Fruit fly (Drosophila melanogaster): ENCODE data around the gene CG16727.

CG16727 gene

dm6 chr3R:19606954-19607353, 6.2 kb upstream of the CG16727 start, which contains the start of gene CG17751:
TSS of gene CG17751 (plus strand) at chr3R:19607254.
- TF ChIP-seq ttk (optimal IDR thresholded peaks at IDR 0.05): no peak
- TF ChIP-seq h (optimal IDR thresholded peaks at IDR 0.05): no peak
- no peak for TF ChIP-seq insv (optimal IDR thresholded peaks at IDR 0.05)
- no peak for TF ChIP-seq Sin3A (optimal IDR thresholded peaks at IDR 0.05)
- TF ChIP-seq psq (optimal IDR thresholded peaks at IDR 0.05): no peak
- TF ChIP-seq Myc (optimal IDR thresholded peaks at IDR 0.05): no peak

- TF ChIP-seq insv (optimal IDR thresholded peaks at IDR 0.05): no peak
- TF ChIP-seq h (optimal IDR thresholded peaks at IDR 0.05): no peak
- no peak for TF ChIP-seq Sin3A (optimal IDR thresholded peaks at IDR 0.05)
- TF ChIP-seq ttk (optimal IDR thresholded peaks at IDR 0.05): no peak
- no peak for TF ChIP-seq psq (optimal IDR thresholded peaks at IDR 0.05)
- TF ChIP-seq Myc (optimal IDR thresholded peaks at IDR 0.05): no peak
These were observed 3.3 kb upstream of the CG16727 start, which contains the start of gene CG17752 for dm6 chr3R:19609925-19610324. TSS of gene CG17752 (plus strand) at chr3R:19610225.

- TF ChIP-seq h (optimal IDR thresholded peaks at IDR 0.05): no peak
- TF ChIP-seq psq (optimal IDR thresholded peaks at IDR 0.05): no peak
- no peak for TF ChIP-seq Sin3A (optimal IDR thresholded peaks at IDR 0.05)
- TF ChIP-seq ttk (optimal IDR thresholded peaks at IDR 0.05): no peak
- no peak for TF ChIP-seq Myc (optimal IDR thresholded peaks at IDR 0.05)
- no peak for TF ChIP-seq insv (optimal IDR thresholded peaks at IDR 0.05)
These were observed 6.7 kb downstream of the CG16727 start for dm6 chr3R:19619908-19620307.

dm6 chr3R:19620953-19621352, 7.8 kb downstream of the CG16727 start:
- no peak for TF ChIP-seq ttk (optimal IDR thresholded peaks at IDR 0.05)
- TF ChIP-seq Sin3A (optimal IDR thresholded peaks at IDR 0.05): no peak
- no peak for TF ChIP-seq h (optimal IDR thresholded peaks at IDR 0.05)
- TF ChIP-seq insv (optimal IDR thresholded peaks at IDR 0.05): no peak
- TF ChIP-seq psq (optimal IDR thresholded peaks at IDR 0.05): no peak
- no peak for TF ChIP-seq Myc (optimal IDR thresholded peaks at IDR 0.05)

- TF ChIP-seq psq (optimal IDR thresholded peaks at IDR 0.05): no peak
- TF ChIP-seq Myc (optimal IDR thresholded peaks at IDR 0.05): no peak
- TF ChIP-seq h (optimal IDR thresholded peaks at IDR 0.05): no peak
- TF ChIP-seq ttk (optimal IDR thresholded peaks at IDR 0.05): no peak
These were observed 8.8 kb downstream of the CG16727 start for dm6 chr3R:19622005-19622404.

dm6 chr3R:19623606-19624005, 10.4 kb downstream of the CG16727 start:
- TF ChIP-seq insv (optimal IDR thresholded peaks at IDR 0.05): no peak

- TF ChIP-seq insv (optimal IDR thresholded peaks at IDR 0.05): no peak
- TF ChIP-seq Myc (optimal IDR thresholded peaks at IDR 0.05): no peak
- TF ChIP-seq psq (optimal IDR thresholded peaks at IDR 0.05): no peak
- no peak for TF ChIP-seq Sin3A (optimal IDR thresholded peaks at IDR 0.05)
- no peak for TF ChIP-seq ttk (optimal IDR thresholded peaks at IDR 0.05)
- TF ChIP-seq h (optimal IDR thresholded peaks at IDR 0.05): no peak
These were observed 11.3 kb downstream of the CG16727 start for dm6 chr3R:19624482-19624881.

- no peak for TF ChIP-seq Myc (optimal IDR thresholded peaks at IDR 0.05)
- no peak for TF ChIP-seq h (optimal IDR thresholded peaks at IDR 0.05)
- no peak for TF ChIP-seq Sin3A (optimal IDR thresholded peaks at IDR 0.05)
- no peak for TF ChIP-seq psq (optimal IDR thresholded peaks at IDR 0.05)
- TF ChIP-seq insv (optimal IDR thresholded peaks at IDR 0.05): no peak
- TF ChIP-seq ttk (optimal IDR thresholded peaks at IDR 0.05): no peak
These were observed 12.4 kb downstream of the CG16727 start for dm6 chr3R:19625300-19626230.

- TF ChIP-seq psq (optimal IDR thresholded peaks at IDR 0.05): no peak
- no peak for TF ChIP-seq ttk (optimal IDR thresholded peaks at IDR 0.05)
- TF ChIP-seq insv (optimal IDR thresholded peaks at IDR 0.05): no peak
- TF ChIP-seq h (optimal IDR thresholded peaks at IDR 0.05): no peak
- TF ChIP-seq Sin3A (optimal IDR thresholded peaks at IDR 0.05): no peak
- TF ChIP-seq Myc (optimal IDR thresholded peaks at IDR 0.05): no peak
These were observed 14.8 kb downstream of the CG16727 start for dm6 chr3R:19627792-19628522.

dm6 chr3R:19632685-19633116, 19.5 kb downstream of the CG16727 start, which contains the start of gene CG6231:
TSS of gene CG6231 (minus strand) at chr3R:19632718.
- TF ChIP-seq Myc (optimal IDR thresholded peaks at IDR 0.05) (no peak), insv (optimal IDR thresholded peaks at IDR 0.05) (no peak), h (optimal IDR thresholded peaks at IDR 0.05) (no peak), ttk (optimal IDR thresholded peaks at IDR 0.05) (no peak), Sin3A (optimal IDR thresholded peaks at IDR 0.05) (no peak), psq (optimal IDR thresholded peaks at IDR 0.05) (no peak)

- TF ChIP-seq Sin3A (optimal IDR thresholded peaks at IDR 0.05) (no peak), h (optimal IDR thresholded peaks at IDR 0.05) (no peak), Myc (optimal IDR thresholded peaks at IDR 0.05) (no peak), psq (optimal IDR thresholded peaks at IDR 0.05) (no peak), ttk (optimal IDR thresholded peaks at IDR 0.05) (no peak), insv (optimal IDR thresholded peaks at IDR 0.05) (no peak)
These were observed 21.5 kb downstream of the CG16727 start, which contains the start of gene CG34138 for dm6 chr3R:19634649-19635048. TSS of gene CG34138 (plus strand) at chr3R:19634949.

dm6 chr3R:19638004-19638403, 24.8 kb downstream of the CG16727 start:
- no peak for TF ChIP-seq psq (optimal IDR thresholded peaks at IDR 0.05)
- no peak for TF ChIP-seq insv (optimal IDR thresholded peaks at IDR 0.05)
- no peak for TF ChIP-seq Sin3A (optimal IDR thresholded peaks at IDR 0.05)
- no peak for TF ChIP-seq ttk (optimal IDR thresholded peaks at IDR 0.05)
- TF ChIP-seq Myc (optimal IDR thresholded peaks at IDR 0.05): no peak
- no peak for TF ChIP-seq h (optimal IDR thresholded peaks at IDR 0.05)
